Worm (Caenorhabditis elegans): ENCODE results near the gene W08E12.7.

ce11 chrIV:3308885-3309284, 13.9 kb downstream of the W08E12.7 start:
- TF ChIP-seq nhr-90 (tag; optimal IDR thresholded peaks at IDR 0.05) (no peak), F57A8.1 (GFP tag; optimal IDR thresholded peaks at IDR 0.05) (no peak), tbp1 (GFP tag; optimal IDR thresholded peaks at IDR 0.05) (no peak), rpc-1 (optimal IDR thresholded peaks at IDR 0.05) (no peak), rpc-1 (tag; optimal IDR thresholded peaks at IDR 0.05) (no peak), ceh-91 (GFP tag; IDR thresholded peaks at IDR 0.05) (no peak), him-1 (tag; optimal IDR thresholded peaks at IDR 0.05) (no peak), lir-1 (GFP tag; conservative IDR thresholded peaks at IDR 0.05) (no peak)

Data from whole organism, young adult.